Worm (Caenorhabditis elegans) whole organism, L2 larva: ENCODE data around the gene ZK177.11.

Experiments
- R02D3.7 ChIP-seq: fragments of 150-350 bp; optimal IDR thresholded peaks from 2 replicates; lab custom pipeline; 2014; ENCODE audit warnings: missing biosample characterization, missing genetic modification characterization
- ama-1 ChIP-seq: fragments of 150-350 bp; optimal IDR thresholded peaks from 2 replicates; lab custom pipeline; 2018; ENCODE audit warnings: inconsistent platforms
- lin-39 ChIP-seq: fragments of 150-350 bp; optimal IDR thresholded peaks from 2 replicates; lab custom pipeline; 2014; ENCODE audit warnings: missing biosample characterization, missing genetic modification reagents, missing genetic modification characterization
- nhr-11 ChIP-seq: fragments of 150-350 bp; optimal IDR thresholded peaks from 2 replicates; lab custom pipeline; 2014; ENCODE audit warnings: missing biosample characterization, missing genetic modification characterization
- nhr-21 ChIP-seq: fragments of 150-350 bp; optimal IDR thresholded peaks from 2 replicates; lab custom pipeline; 2014; ENCODE audit warnings: missing biosample characterization, missing genetic modification characterization
- nhr-237 ChIP-seq: fragments of 150-350 bp; optimal IDR thresholded peaks from 2 replicates; lab custom pipeline; 2014; ENCODE audit warnings: missing biosample characterization, missing genetic modification characterization
- nhr-25 ChIP-seq: fragments of 150-350 bp; sonication (generic microtip); optimal IDR thresholded peaks from 3 replicates; lab custom pipeline; 2014; ENCODE audit warnings: missing biosample characterization, missing genetic modification characterization
- nhr-6 ChIP-seq: fragments of 150-350 bp; optimal IDR thresholded peaks from 2 replicates; lab custom pipeline; 2014; ENCODE audit warnings: missing biosample characterization, missing genetic modification characterization
- nhr-77 ChIP-seq: fragments of 150-350 bp; optimal IDR thresholded peaks from 2 replicates; lab custom pipeline; 2014; ENCODE audit warnings: missing biosample characterization, missing genetic modification characterization
- unc-62 ChIP-seq: fragments of 150-350 bp; optimal IDR thresholded peaks from 2 replicates; lab custom pipeline; 2014; ENCODE audit warnings: missing biosample characterization, missing genetic modification reagents, missing genetic modification characterization
- zag-1 ChIP-seq: fragments of 150-350 bp; optimal IDR thresholded peaks from 2 replicates; lab custom pipeline; 2014; ENCODE audit warnings: missing biosample characterization, missing genetic modification characterization

ce11 chrII:5494405-5494804, 28.3 kb upstream of the ZK177.11 start, which contains the start of gene F12A10.6:
- TF ChIP-seq nhr-21 (tag; lab: Kevin White, UChicago) (no peak), R02D3.7 (tag; lab: Kevin White, UChicago) (no peak), zag-1 (tag; lab: Kevin White, UChicago) (no peak), nhr-6 (tag; lab: Kevin White, UChicago) (no peak), nhr-77 (tag; lab: Kevin White, UChicago) (no peak), lin-39 (tag; lab: Kevin White, UChicago) (no peak), nhr-25 (no peak), nhr-11 (no peak), ama-1 (lab: Kevin White, UChicago) (no peak), nhr-237 (tag; lab: Kevin White, UChicago) (no peak), unc-62 (GFP tag; lab: Kevin White, UChicago) (no peak)
